Fruit fly (Drosophila melanogaster) whole organism, wandering third instar larva: Measurements from ENCODE around the gene CG16790.

ENCODE experiments used
- Abd-B ChIP-seq: fragments of >200 bp; optimal IDR thresholded peaks from 2 replicates; lab custom pipeline; 2017; ENCODE audit warnings: missing biosample characterization, missing genetic modification characterization
- CG32264 ChIP-seq: fragments of 200-800 bp; sonication (Bioruptor generic); optimal IDR thresholded peaks from 2 replicates; lab custom pipeline; 2016; ENCODE audit warnings: missing biosample characterization, missing genetic modification characterization
- CG9705 ChIP-seq: fragments of 200-800 bp; sonication (Bioruptor generic); optimal IDR thresholded peaks from 2 replicates; lab custom pipeline; 2018; ENCODE audit warnings: missing biosample characterization, mild to moderate bottlenecking, missing genetic modification characterization
- CrebA ChIP-seq: fragments of 200-800 bp; sonication (Bioruptor generic); optimal IDR thresholded peaks from 2 replicates; lab custom pipeline; 2016; ENCODE audit warnings: missing biosample characterization, mild to moderate bottlenecking, missing genetic modification characterization, borderline replicate concordance
- Dfd ChIP-seq: fragments of >200 bp; optimal IDR thresholded peaks from 2 replicates; lab custom pipeline; 2017; ENCODE audit warnings: missing biosample characterization, missing genetic modification characterization
- Dif ChIP-seq: fragments of 200-275, 200-300 bp; sonication (Bioruptor generic); optimal IDR thresholded peaks from 2 replicates; lab custom pipeline; 2018; ENCODE audit warnings: missing biosample characterization, missing genetic modification characterization; ENCODE audit not compliant: partially characterized antibody
- GATAd ChIP-seq: sonication (Bioruptor generic); optimal IDR thresholded peaks from 2 replicates; lab custom pipeline; 2016; ENCODE audit warnings: missing biosample characterization, missing genetic modification characterization
- HLH106 ChIP-seq: fragments of 200-800 bp; optimal IDR thresholded peaks from 3 replicates; lab custom pipeline; 2019; ENCODE audit warnings: missing biosample characterization, mild to moderate bottlenecking, missing genetic modification characterization, moderate library complexity
- Hnf4 ChIP-seq: fragments of 200-800 bp; sonication (Bioruptor generic); optimal IDR thresholded peaks from 2 replicates; lab custom pipeline; 2016; ENCODE audit warnings: missing biosample characterization, mild to moderate bottlenecking, missing genetic modification characterization
- Hr78 ChIP-seq: fragments of >200 bp; optimal IDR thresholded peaks from 2 replicates; lab custom pipeline; 2017; ENCODE audit warnings: missing biosample characterization, missing genetic modification characterization
- Hr83 ChIP-seq: fragments of 200-300 bp; sonication (Bioruptor generic); optimal IDR thresholded peaks from 2 replicates; lab custom pipeline; 2016; ENCODE audit warnings: missing biosample characterization, mild to moderate bottlenecking, missing genetic modification characterization, moderate library complexity; ENCODE audit not compliant: poor library complexity, severe bottlenecking
- Jra ChIP-seq: sonication (Bioruptor generic); optimal IDR thresholded peaks from 2 replicates; lab custom pipeline; 2016; ENCODE audit warnings: missing biosample characterization, missing genetic modification characterization
- Mio ChIP-seq: sonication (Bioruptor generic); optimal IDR thresholded peaks from 2 replicates; lab custom pipeline; 2016; ENCODE audit warnings: missing biosample characterization, missing genetic modification characterization
- Myc ChIP-seq: fragments of >200 bp; optimal IDR thresholded peaks from 2 replicates; lab custom pipeline; 2017
- N ChIP-seq: fragments of >200 bp; optimal IDR thresholded peaks from 2 replicates; lab custom pipeline; 2018; ENCODE audit warnings: missing biosample characterization, missing external identifiers, missing genetic modification characterization
- OdsH ChIP-seq: fragments of 200-800 bp; sonication (Bioruptor generic); optimal IDR thresholded peaks from 2 replicates; lab custom pipeline; 2016; ENCODE audit warnings: missing biosample characterization, mild to moderate bottlenecking, missing genetic modification characterization
- Rel ChIP-seq, 2 experiments: fragments of 200-800 bp; sonication (Bioruptor generic) in 1 of 2; optimal IDR thresholded peaks; 2 replicates in 1 of 2; 3 replicates in 1 of 2; lab custom pipeline; 2016 to 2019; ENCODE audit warnings: mild to moderate bottlenecking in 2 of 2, missing biosample characterization in 2 of 2, missing genetic modification characterization in 2 of 2, moderate library complexity in 1 of 2
- Sp1 ChIP-seq: fragments of 200-800 bp; sonication (Bioruptor generic); optimal IDR thresholded peaks from 3 replicates; lab custom pipeline; 2019; ENCODE audit warnings: missing biosample characterization, mild to moderate bottlenecking, missing genetic modification characterization, moderate library complexity
- Vsx2 ChIP-seq: fragments of 200-300, 225-300 bp; sonication (Bioruptor generic); optimal IDR thresholded peaks from 2 replicates; lab custom pipeline; 2018; ENCODE audit warnings: missing biosample characterization, missing genetic modification characterization; ENCODE audit not compliant: partially characterized antibody
- br ChIP-seq: fragments of 200-800 bp; sonication (Bioruptor generic); optimal IDR thresholded peaks from 2 replicates; lab custom pipeline; 2016; ENCODE audit warnings: missing biosample characterization, missing genetic modification characterization
- brk ChIP-seq: fragments of 200-800 bp; sonication (Bioruptor generic); optimal IDR thresholded peaks from 2 replicates; lab custom pipeline; 2016; ENCODE audit warnings: missing biosample characterization, mild to moderate bottlenecking, missing genetic modification characterization
- dl ChIP-seq, 2 experiments: fragments of 175-275, 200-275 bp in 1 of 2; fragments of 200-275 bp in 1 of 2; sonication (Bioruptor generic); optimal IDR thresholded peaks; lab custom pipeline; 2018; ENCODE audit warnings: mild to moderate bottlenecking in 2 of 2, missing biosample characterization in 2 of 2, missing genetic modification characterization in 2 of 2, moderate library complexity in 2 of 2; ENCODE audit not compliant: partially characterized antibody in 2 of 2, insufficient read depth in 1 of 2
- dmrt93B ChIP-seq: fragments of 200-800 bp; sonication (Bioruptor generic); optimal IDR thresholded peaks from 2 replicates; lab custom pipeline; 2018; ENCODE audit warnings: missing biosample characterization, mild to moderate bottlenecking, missing genetic modification characterization
- dsf ChIP-seq: sonication (Bioruptor generic); optimal IDR thresholded peaks from 2 replicates; lab custom pipeline; 2016; ENCODE audit warnings: missing biosample characterization, missing genetic modification characterization, borderline replicate concordance
- ey ChIP-seq: fragments of 200-800 bp; sonication (Bioruptor generic); optimal IDR thresholded peaks from 2 replicates; lab custom pipeline; 2016; ENCODE audit warnings: missing biosample characterization, missing genetic modification characterization
- foxo ChIP-seq, 2 experiments: fragments of 200-800 bp; sonication (Bioruptor generic); optimal IDR thresholded peaks; 2 replicates in 1 of 2; 3 replicates in 1 of 2; lab custom pipeline; 2016 to 2017; ENCODE audit warnings: missing biosample characterization in 2 of 2, missing genetic modification characterization in 2 of 2
- fru ChIP-seq: fragments of 200-800 bp; sonication (Bioruptor generic); optimal IDR thresholded peaks from 3 replicates; lab custom pipeline; 2016; ENCODE audit warnings: missing biosample characterization, mild to moderate bottlenecking, missing genetic modification characterization
- h ChIP-seq: fragments of 200-800 bp; sonication (Bioruptor generic); optimal IDR thresholded peaks from 3 replicates; lab custom pipeline; 2016; ENCODE audit warnings: missing biosample characterization, mild to moderate bottlenecking, missing genetic modification characterization
- jim ChIP-seq: fragments of 175-275, 200-325 bp; sonication (Bioruptor generic); optimal IDR thresholded peaks from 2 replicates; lab custom pipeline; 2016; ENCODE audit warnings: missing biosample characterization, mild to moderate bottlenecking, missing genetic modification characterization
- lola ChIP-seq: fragments of >200 bp; optimal IDR thresholded peaks from 2 replicates; lab custom pipeline; 2017; ENCODE audit warnings: missing biosample characterization, missing genetic modification characterization
- pan ChIP-seq: fragments of >200 bp; optimal IDR thresholded peaks from 2 replicates; lab custom pipeline; 2017
- psq ChIP-seq: fragments of 200-800 bp; sonication (Bioruptor generic); optimal IDR thresholded peaks from 3 replicates; lab custom pipeline; 2017; ENCODE audit warnings: missing biosample characterization, mild to moderate bottlenecking, missing genetic modification characterization, moderate library complexity
- rgr ChIP-seq: fragments of 200-800 bp; sonication (Bioruptor generic); optimal IDR thresholded peaks from 3 replicates; lab custom pipeline; 2016; ENCODE audit warnings: missing biosample characterization, mild to moderate bottlenecking, missing genetic modification characterization
- sage ChIP-seq: fragments of 200-800 bp; sonication (Bioruptor generic); optimal IDR thresholded peaks from 2 replicates; lab custom pipeline; 2016; ENCODE audit warnings: missing biosample characterization, mild to moderate bottlenecking, missing genetic modification characterization
- sv ChIP-seq: fragments of 200-800 bp; sonication (Bioruptor generic); optimal IDR thresholded peaks from 3 replicates; lab custom pipeline; 2016; ENCODE audit warnings: missing biosample characterization, missing genetic modification characterization
- tai ChIP-seq: sonication (Bioruptor generic); optimal IDR thresholded peaks from 2 replicates; lab custom pipeline; 2016; ENCODE audit warnings: missing biosample characterization, missing genetic modification characterization
- usp ChIP-seq: fragments of >200 bp; optimal IDR thresholded peaks from 2 replicates; lab custom pipeline; 2017; ENCODE audit warnings: missing biosample characterization, missing genetic modification characterization
- woc ChIP-seq: sonication (Bioruptor generic); optimal IDR thresholded peaks from 2 replicates; lab custom pipeline; 2016; ENCODE audit warnings: missing biosample characterization, mild to moderate bottlenecking, missing genetic modification characterization

Gene CG16790

dm6 chr3R:9586663-9587248 lies 16.7 kb upstream of the CG16790 start, which contains the start of gene P58IPK:
Gene P58IPK (plus strand): TSS chr3R:9586942.
- TF ChIP-seq rgr (GFP tag; lab: Kevin White, UChicago) (peak; percentile 68), Abd-B (no peak), Vsx2 (GFP tag; lab: Kevin White, UChicago) (no peak), lola (GFP tag; lab: Kevin White, UChicago) (no peak), OdsH (GFP tag; lab: Kevin White, UChicago) (no peak), Mio (no peak), dmrt93B (GFP tag; lab: Kevin White, UChicago) (peak; percentile 14), h (peak; percentile 71), brk (GFP tag; lab: Kevin White, UChicago) (no peak), foxo (GFP tag; optimal IDR thresholded peaks at IDR 0.05; lab: Kevin White, UChicago) (peak in 1 of 2 experiments; percentile 66), Hnf4 (GFP tag; lab: Kevin White, UChicago) (no peak), ey (GFP tag; lab: Kevin White, UChicago) (peak; percentile 53), pan (lab: Kevin White, UChicago) (no peak), usp (GFP tag; lab: Kevin White, UChicago) (no peak), CrebA (GFP tag; lab: Kevin White, UChicago) (no peak), GATAd (GFP tag; lab: Kevin White, UChicago) (peak; percentile 38), Myc (lab: Kevin White, UChicago) (peak; percentile 89), woc (GFP tag; lab: Kevin White, UChicago) (peak; percentile 91), Sp1 (peak; percentile 32), br (GFP tag; lab: Kevin White, UChicago) (peak; percentile 60), N (GFP tag; lab: Kevin White, UChicago) (no peak), HLH106 (peak; percentile 59), CG32264 (GFP tag; lab: Kevin White, UChicago) (peak; percentile 46), sage (GFP tag; lab: Kevin White, UChicago) (peak; percentile 52), Jra (GFP tag; lab: Kevin White, UChicago) (peak; percentile 72), tai (GFP tag; lab: Kevin White, UChicago) (no peak), Dfd (GFP tag; lab: Kevin White, UChicago) (no peak), jim (GFP tag; lab: Kevin White, UChicago) (no peak), Hr78 (no peak), Rel (GFP tag; optimal IDR thresholded peaks at IDR 0.05; lab: Kevin White, UChicago) (no peak), Rel (tag; optimal IDR thresholded peaks at IDR 0.05; lab: Kevin White, UChicago) (peak; percentile 33), sv (GFP tag; lab: Kevin White, UChicago) (peak; percentile 36), dsf (peak; percentile 33), Dif (GFP tag; lab: Kevin White, UChicago) (no peak), Hr83 (GFP tag; lab: Kevin White, UChicago) (peak; percentile 83), psq (peak; percentile 35), fru (GFP tag; lab: Kevin White, UChicago) (no peak), CG9705 (peak; percentile 28), dl (GFP tag; optimal IDR thresholded peaks at IDR 0.05; lab: Kevin White, UChicago; ENCODE audit: insufficient read depth in 1 of 2, partially characterized antibody in 2 of 2) (no peak)
- TF ChIP-seq, all 38 proteins: peak for 20

DNA sequence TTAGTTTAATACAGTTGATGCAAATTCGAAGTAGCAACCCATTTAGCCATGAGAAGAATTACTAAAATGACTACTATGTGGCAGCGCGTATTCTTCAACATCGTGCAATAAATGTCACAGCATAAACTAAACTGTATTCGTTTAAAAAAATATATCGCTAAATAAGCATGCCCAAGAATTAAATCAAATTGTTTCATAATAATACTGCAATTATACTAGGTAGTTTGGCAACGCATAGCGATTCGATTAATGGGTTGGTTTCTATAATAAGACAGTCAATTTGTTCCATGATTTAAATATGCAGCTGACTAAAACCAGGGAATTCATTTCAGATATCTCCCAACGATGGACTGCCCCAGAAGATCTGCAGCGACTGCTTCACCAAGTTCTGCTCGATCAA lies 13.1 kb upstream of the CG16790 start, which contains the start of gene CG33654:
Gene CG33654 (minus strand): TSS at position 101 of the 400 bp plus-strand sequence.
- no peak for TF ChIP-seq CG9705
- no peak for TF ChIP-seq dmrt93B (GFP tag; lab: Kevin White, UChicago)
- TF ChIP-seq psq: no peak

- TF ChIP-seq Mio (no peak), psq (no peak)
These were observed 12.0 kb upstream of the CG16790 start for dm6 chr3R:9581973-9582372.
